Fruit fly (Drosophila melanogaster) whole organism: ENCODE results near the gene Or65b.

Source experiments
- CG8478 ChIP-seq: fragments of >200 bp; optimal IDR thresholded peaks from 2 replicates; lab custom pipeline; 2018; ENCODE audit warnings: inconsistent platforms
- EcR ChIP-seq, 2 experiments: fragments of >200 bp; optimal IDR thresholded peaks; 2 replicates each; lab custom pipeline; 2017; ENCODE audit warnings: missing biosample characterization in 2 of 2, missing genetic modification characterization in 2 of 2, missing genetic modification reagents in 2 of 2
- psq ChIP-seq: fragments of >200 bp; optimal IDR thresholded peaks from 2 replicates; lab custom pipeline; 2017

DNA sequence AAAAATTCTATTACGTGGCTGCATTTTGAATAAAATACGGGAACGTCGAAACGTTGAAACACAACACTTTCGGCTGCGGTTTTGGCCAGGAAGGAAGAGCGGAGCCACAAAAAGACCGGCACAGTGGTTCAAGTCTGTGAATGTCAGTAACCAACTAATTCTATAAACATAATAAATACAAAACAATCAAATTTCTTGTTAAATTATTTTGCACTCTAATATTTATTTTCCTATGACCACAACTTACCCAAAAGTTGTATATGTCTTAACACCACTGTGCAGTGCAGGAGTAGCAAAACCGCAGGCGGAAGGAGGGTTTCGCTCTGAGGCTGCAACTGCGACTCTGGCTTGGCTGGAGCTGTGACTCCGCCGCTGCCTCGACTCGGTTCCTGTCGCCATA is 38.2 kb downstream of the Or65b start:
- TF ChIP-seq EcR (GFP tag; optimal IDR thresholded peaks at IDR 0.05; lab: Kevin White, UChicago) = no peak
- TF ChIP-seq CG8478 (lab: Kevin White, UChicago) = no peak
- no peak for TF ChIP-seq psq (lab: Kevin White, UChicago)
